Fruit fly (Drosophila melanogaster): ENCODE data around the gene fz2.

fz2 gene

DNA sequence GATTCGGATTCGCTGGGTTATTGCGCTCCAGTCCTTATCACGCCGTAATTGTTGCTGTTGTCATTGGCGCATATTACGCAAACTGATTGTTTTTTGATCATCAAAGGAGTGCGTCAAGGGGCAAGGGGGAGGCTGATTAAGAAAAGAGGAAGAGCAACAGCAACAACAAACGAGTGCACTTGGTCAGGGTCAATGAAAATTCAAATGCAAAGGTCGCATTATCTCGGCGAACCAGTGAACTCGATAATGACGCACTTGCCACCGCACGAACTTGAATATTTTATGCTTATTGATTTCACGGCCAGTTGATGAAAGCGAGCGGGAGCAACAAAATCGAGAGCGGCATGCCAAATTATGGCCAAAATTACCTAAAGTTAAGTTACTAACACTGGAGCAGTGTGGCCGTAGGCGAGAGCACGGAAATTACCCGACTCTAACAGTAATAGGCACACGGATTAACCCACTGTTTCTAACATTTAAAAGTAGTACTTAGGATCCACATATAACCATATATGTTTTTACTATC, 25.2 kb upstream of the fz2 start, which contains the start of gene nes (continued):
- TF ChIP-seq CG43689 (GFP tag; IDR thresholded peaks at IDR 0.05) = no peak
- TF ChIP-seq sob (GFP tag; IDR thresholded peaks at IDR 0.05) = peak; percentile 46; the same call in 1 of the 2 replicates
- TF ChIP-seq CG9797 (GFP tag; optimal IDR thresholded peaks at IDR 0.05) = peak; percentile 51
- no peak for TF ChIP-seq NC2β (GFP tag; optimal IDR thresholded peaks at IDR 0.05)
- no peak for TF ChIP-seq CG11247 (GFP tag; IDR thresholded peaks at IDR 0.05)
- TF ChIP-seq nmo (GFP tag; optimal IDR thresholded peaks at IDR 0.05) = no peak
- TF ChIP-seq ems (GFP tag; optimal IDR thresholded peaks at IDR 0.05) = no peak
- TF ChIP-seq crc (GFP tag; optimal IDR thresholded peaks at IDR 0.05) = no peak
- TF ChIP-seq dysf (GFP tag; IDR thresholded peaks at IDR 0.05) = no peak
- no peak for TF ChIP-seq CG6254 (GFP tag; optimal IDR thresholded peaks at IDR 0.05)
- no peak for TF ChIP-seq CG5245 (GFP tag; optimal IDR thresholded peaks at IDR 0.05)
- TF ChIP-seq CG4820 (GFP tag; optimal IDR thresholded peaks at IDR 0.05) = no peak
- no peak for TF ChIP-seq dpn (GFP tag; optimal IDR thresholded peaks at IDR 0.05)
- TF ChIP-seq pho (GFP tag; optimal IDR thresholded peaks at IDR 0.05) = no peak
- no peak for TF ChIP-seq lola (GFP tag; optimal IDR thresholded peaks at IDR 0.05)
- TF ChIP-seq CG11560 (tag; IDR thresholded peaks at IDR 0.05) = no peak
- no peak for TF ChIP-seq croc (GFP tag; conservative IDR thresholded peaks at IDR 0.05)
- TF ChIP-seq dati (GFP tag; IDR thresholded peaks at IDR 0.05) = no peak
- TF ChIP-seq z (GFP tag; IDR thresholded peaks at IDR 0.05) = no peak
- peak; percentile 9 for TF ChIP-seq bab2 (GFP tag; optimal IDR thresholded peaks at IDR 0.05)
- peak; percentile 3 for TF ChIP-seq nom (GFP tag; optimal IDR thresholded peaks at IDR 0.05)
- TF ChIP-seq chinmo (GFP tag; IDR thresholded peaks at IDR 0.05; ENCODE audit: partially characterized antibody) = peak; percentile 88; the same call in 1 of the 4 replicates
- no peak for TF ChIP-seq CG3407 (GFP tag; optimal IDR thresholded peaks at IDR 0.05)
- peak; percentile 20 for TF ChIP-seq Hmr (GFP tag; optimal IDR thresholded peaks at IDR 0.05)
- TF ChIP-seq lmd (GFP tag; IDR thresholded peaks at IDR 0.05) = no peak; the same call in 1 of the 2 replicates
- no peak for TF ChIP-seq CG3838 (GFP tag; optimal IDR thresholded peaks at IDR 0.05)
- 0 out of 2 replicates have a peak, but pooled peaks have one; percentile 12 for TF ChIP-seq Ada2b (GFP tag; IDR thresholded peaks at IDR 0.05)
- TF ChIP-seq Aef1 (GFP tag; IDR thresholded peaks at IDR 0.05) = 0 out of 3 replicates have a peak, but pooled peaks have one; percentile 9
- TF ChIP-seq Oaz (GFP tag; IDR thresholded peaks at IDR 0.05) = no peak
- no peak for TF ChIP-seq fru (optimal IDR thresholded peaks at IDR 0.05)
- TF ChIP-seq Dip3 (GFP tag; optimal IDR thresholded peaks at IDR 0.05) = no peak
- TF ChIP-seq H15 (GFP tag; IDR thresholded peaks at IDR 0.05) = no peak; the same call in 2 of the 3 replicates
- TF ChIP-seq Dip2 (GFP tag; IDR thresholded peaks at IDR 0.05) = no peak
- TF ChIP-seq Gug (GFP tag; IDR thresholded peaks at IDR 0.05) = peak; percentile 13; the same call in 1 of the 4 replicates
- no peak for TF ChIP-seq CG18599 (GFP tag; optimal IDR thresholded peaks at IDR 0.05)
- no peak for TF ChIP-seq PHDP (tag; optimal IDR thresholded peaks at IDR 0.05)
- TF ChIP-seq CG10274 (GFP tag; optimal IDR thresholded peaks at IDR 0.05) = no peak
- TF ChIP-seq Bgb (GFP tag; IDR thresholded peaks at IDR 0.05; ENCODE audit: partially characterized antibody) = peak; percentile 52; the same call in 1 of the 2 replicates
- no peak for TF ChIP-seq pfk (GFP tag; optimal IDR thresholded peaks at IDR 0.05)
- TF ChIP-seq Atf6 (GFP tag; IDR thresholded peaks at IDR 0.05) = peak; percentile 50; the same call in 1 of the 2 replicates
- peak in 1 of 2 experiments; percentile 96 for TF ChIP-seq Pdp1 (GFP tag; optimal IDR thresholded peaks at IDR 0.05)
- TF ChIP-seq cas (GFP tag; IDR thresholded peaks at IDR 0.05) = no peak
- TF ChIP-seq ken (GFP tag; IDR thresholded peaks at IDR 0.05) = no peak
- peak; percentile 30 for TF ChIP-seq CG12659 (GFP tag; optimal IDR thresholded peaks at IDR 0.05)
- TF ChIP-seq Stat92E (GFP tag; optimal IDR thresholded peaks at IDR 0.05) = no peak
- no peak for TF ChIP-seq Sry-β (GFP tag; optimal IDR thresholded peaks at IDR 0.05)
- TF ChIP-seq CG6654 (GFP tag; optimal IDR thresholded peaks at IDR 0.05) = no peak
- TF ChIP-seq trh (GFP tag; optimal IDR thresholded peaks at IDR 0.05) = no peak
- TF ChIP-seq CG4707 (GFP tag; optimal IDR thresholded peaks at IDR 0.05) = no peak
- no peak for TF ChIP-seq ro (GFP tag; IDR thresholded peaks at IDR 0.05)
- no peak for TF ChIP-seq CG12071 (GFP tag; optimal IDR thresholded peaks at IDR 0.05)
